Fruit fly (Drosophila melanogaster) whole organism, embryonic: Measurements from ENCODE around the gene ddbt.

Experiments
- BEAF-32 ChIP-seq: fragments of 200-800 bp; sonication (Bioruptor generic); optimal IDR thresholded peaks from 3 replicates; lab custom pipeline; 2017; ENCODE audit warnings: missing biosample characterization, missing genetic modification characterization, mild to moderate bottlenecking, moderate library complexity, missing genetic modification reagents
- Bgb ChIP-seq: fragments of 200-800 bp; sonication (Bioruptor generic); IDR thresholded peaks from 2 replicates; pipeline ENCODE4 v1.3.6; 2022; ENCODE audit warnings: missing biosample characterization, missing genetic modification characterization; ENCODE audit not compliant: partially characterized antibody
- Blimp-1 ChIP-seq: fragments of 200-800 bp; sonication (Bioruptor generic); optimal IDR thresholded peaks from 3 replicates; lab custom pipeline; 2018; ENCODE audit warnings: missing biosample characterization, missing genetic modification characterization, mild to moderate bottlenecking, moderate library complexity, missing genetic modification reagents
- C15 ChIP-seq: fragments of 200-800 bp; sonication (Bioruptor generic); IDR thresholded peaks from 3 replicates; pipeline ENCODE4 v1.3.6; 2022; ENCODE audit warnings: missing biosample characterization, missing genetic modification characterization
- CG10274 ChIP-seq: fragments of 200-800 bp; sonication (Bioruptor generic); optimal IDR thresholded peaks from 3 replicates; lab custom pipeline; 2017; ENCODE audit warnings: missing biosample characterization, mild to moderate bottlenecking, missing genetic modification characterization
- CG11696 ChIP-seq: fragments of 200-800 bp; sonication (Bioruptor generic); IDR thresholded peaks from 2 replicates; pipeline ENCODE4 v1.3.6; 2022; ENCODE audit warnings: missing biosample characterization, missing genetic modification characterization
- CG11723 ChIP-seq: fragments of 200-800 bp; sonication (Bioruptor generic); optimal IDR thresholded peaks from 2 replicates; lab custom pipeline; 2017; ENCODE audit warnings: missing biosample characterization, mild to moderate bottlenecking, missing genetic modification characterization
- CG12391 ChIP-seq: fragments of 200-800 bp; sonication (Bioruptor generic); optimal IDR thresholded peaks from 3 replicates; lab custom pipeline; 2018; ENCODE audit warnings: missing biosample characterization, mild to moderate bottlenecking, missing genetic modification characterization, moderate library complexity
- CG14965 ChIP-seq: fragments of 200-800 bp; sonication (Bioruptor generic); optimal IDR thresholded peaks from 2 replicates; lab custom pipeline; 2016; ENCODE audit warnings: missing biosample characterization, missing genetic modification characterization, borderline replicate concordance
- CG15073 ChIP-seq: fragments of 200-800 bp; sonication (Bioruptor generic); optimal IDR thresholded peaks from 2 replicates; lab custom pipeline; 2016; ENCODE audit warnings: missing biosample characterization, missing genetic modification characterization
- CG15514 ChIP-seq: fragments of 200-800 bp; sonication (Bioruptor generic); optimal IDR thresholded peaks from 3 replicates; lab custom pipeline; 2017; ENCODE audit warnings: missing biosample characterization, missing genetic modification characterization, mild to moderate bottlenecking, moderate library complexity, missing genetic modification reagents
- CG15696 ChIP-seq: fragments of 200-800 bp; sonication (Bioruptor generic); optimal IDR thresholded peaks from 2 replicates; lab custom pipeline; 2019; ENCODE audit warnings: missing biosample characterization, mild to moderate bottlenecking, missing genetic modification characterization, moderate library complexity
- CG17829 ChIP-seq: fragments of 200-800 bp; optimal IDR thresholded peaks from 2 replicates; lab custom pipeline; 2019; ENCODE audit warnings: missing biosample characterization, mild to moderate bottlenecking, missing genetic modification characterization, moderate library complexity
- CG18599 ChIP-seq: fragments of 200-800 bp; sonication (Bioruptor generic); optimal IDR thresholded peaks from 3 replicates; lab custom pipeline; 2017; ENCODE audit warnings: missing biosample characterization, missing genetic modification characterization, mild to moderate bottlenecking, moderate library complexity, missing genetic modification reagents
- CG3065 ChIP-seq: fragments of 200-800 bp; sonication (Bioruptor generic); optimal IDR thresholded peaks from 2 replicates; lab custom pipeline; 2016; ENCODE audit warnings: missing biosample characterization, missing genetic modification characterization
- CG5245 ChIP-seq: fragments of 200-800 bp; sonication (Bioruptor generic); optimal IDR thresholded peaks from 3 replicates; lab custom pipeline; 2016; ENCODE audit warnings: missing biosample characterization, missing genetic modification characterization
- CG6272 ChIP-seq: fragments of 200-800 bp; sonication (Bioruptor generic); IDR thresholded peaks from 2 replicates; pipeline ENCODE4 v1.3.6; 2022; ENCODE audit warnings: missing biosample characterization, missing genetic modification characterization
- CG7963 ChIP-seq: fragments of 200-800 bp; sonication (Bioruptor generic); IDR thresholded peaks from 3 replicates; pipeline ENCODE4 v1.3.6; 2022; ENCODE audit warnings: missing biosample characterization, missing genetic modification characterization; ENCODE audit not compliant: partially characterized antibody
- Chrac-16 ChIP-seq: fragments of 200-800 bp; sonication (Bioruptor generic); optimal IDR thresholded peaks from 3 replicates; lab custom pipeline; 2016; ENCODE audit warnings: missing biosample characterization, missing genetic modification characterization
- CoRest ChIP-seq: fragments of 200-800 bp; sonication (Bioruptor generic); optimal IDR thresholded peaks from 3 replicates; lab custom pipeline; 2018; ENCODE audit warnings: missing biosample characterization, mild to moderate bottlenecking, missing genetic modification characterization, moderate library complexity
- Dbx ChIP-seq: fragments of 200-800 bp; sonication (Bioruptor generic); IDR thresholded peaks from 3 replicates; pipeline ENCODE4 v1.3.6; 2022; ENCODE audit warnings: missing biosample characterization, missing genetic modification characterization
- Dip3 ChIP-seq: fragments of 200-800 bp; sonication (Bioruptor generic); optimal IDR thresholded peaks from 3 replicates; lab custom pipeline; 2016; ENCODE audit warnings: missing biosample characterization, missing genetic modification characterization
- Doc3 ChIP-seq: fragments of 200-800 bp; sonication (Bioruptor generic); IDR thresholded peaks from 3 replicates; pipeline ENCODE4 v1.3.6; 2022; ENCODE audit warnings: missing biosample characterization, missing genetic modification characterization; ENCODE audit not compliant: partially characterized antibody
- Fer3 ChIP-seq: fragments of 200-800 bp; sonication (Bioruptor generic); optimal IDR thresholded peaks from 2 replicates; lab custom pipeline; 2018; ENCODE audit warnings: missing biosample characterization, mild to moderate bottlenecking, missing genetic modification characterization, moderate library complexity
- GATAe ChIP-seq: fragments of 200-800 bp; sonication (Bioruptor generic); conservative IDR thresholded peaks from 2 replicates; pipeline ENCODE4 v1.3.6; 2022; ENCODE audit warnings: missing biosample characterization, missing genetic modification characterization
- HLH3B ChIP-seq: fragments of 200-800 bp; sonication (Bioruptor generic); IDR thresholded peaks from 2 replicates; pipeline ENCODE4 v1.3.6; 2022; ENCODE audit warnings: missing biosample characterization, missing genetic modification characterization
- HLH54F ChIP-seq: fragments of 200-800 bp; sonication (Bioruptor generic); optimal IDR thresholded peaks from 3 replicates; lab custom pipeline; 2016; ENCODE audit warnings: missing biosample characterization, missing genetic modification characterization
- Hr51 ChIP-seq, 2 experiments: fragments of 200-800 bp; sonication (Bioruptor generic); optimal IDR thresholded peaks; 2 replicates in 1 of 2; 3 replicates in 1 of 2; lab custom pipeline; 2016 to 2018; ENCODE audit warnings: missing biosample characterization in 2 of 2, missing genetic modification characterization in 2 of 2, mild to moderate bottlenecking in 1 of 2, moderate library complexity in 1 of 2
- Jarid2 ChIP-seq: fragments of 200-800 bp; sonication (Bioruptor generic); optimal IDR thresholded peaks from 3 replicates; lab custom pipeline; 2017; ENCODE audit warnings: mild to moderate bottlenecking, missing biosample characterization, missing genetic modification reagents, missing genetic modification characterization
- Rfx ChIP-seq: fragments of 200-800 bp; sonication (Bioruptor generic); IDR thresholded peaks from 2 replicates; pipeline ENCODE4 v1.3.6; 2022; ENCODE audit warnings: missing biosample characterization, missing genetic modification characterization
- Sry-β ChIP-seq: fragments of 200-800 bp; sonication (Bioruptor generic); optimal IDR thresholded peaks from 2 replicates; lab custom pipeline; 2018; ENCODE audit warnings: missing biosample characterization, mild to moderate bottlenecking, missing genetic modification characterization, moderate library complexity
- ase ChIP-seq: fragments of 200-800 bp; sonication (Bioruptor generic); IDR thresholded peaks from 3 replicates; pipeline ENCODE4 v1.3.6; 2022; ENCODE audit warnings: missing biosample characterization, missing genetic modification characterization
- ash1 ChIP-seq: fragments of 200-800 bp; sonication (Bioruptor generic); optimal IDR thresholded peaks from 2 replicates; lab custom pipeline; 2018; ENCODE audit warnings: missing biosample characterization, mild to moderate bottlenecking, missing genetic modification characterization
- ato ChIP-seq: fragments of 200-800 bp; sonication (Bioruptor generic); IDR thresholded peaks from 2 replicates; pipeline ENCODE4 v1.3.6; 2022; ENCODE audit warnings: missing biosample characterization, missing genetic modification characterization; ENCODE audit not compliant: partially characterized antibody
- bcd ChIP-seq: fragments of 200-800 bp; sonication (Bioruptor generic); optimal IDR thresholded peaks from 2 replicates; lab custom pipeline; 2017; ENCODE audit warnings: missing biosample characterization, mild to moderate bottlenecking, missing genetic modification characterization
- br ChIP-seq: fragments of >200 bp; optimal IDR thresholded peaks from 2 replicates; lab custom pipeline; 2017
- crp ChIP-seq, 2 experiments: fragments of 200-800 bp; sonication (Bioruptor generic); optimal IDR thresholded peaks; 2 replicates in 1 of 2; 3 replicates in 1 of 2; lab custom pipeline; 2017; ENCODE audit warnings: missing biosample characterization in 2 of 2, missing genetic modification characterization in 2 of 2, mild to moderate bottlenecking in 1 of 2, moderate library complexity in 1 of 2
- cwo ChIP-seq: fragments of 200-800 bp; sonication (Bioruptor generic); optimal IDR thresholded peaks from 3 replicates; lab custom pipeline; 2017; ENCODE audit warnings: missing biosample characterization, missing genetic modification characterization, mild to moderate bottlenecking, moderate library complexity, missing genetic modification reagents
- dysf ChIP-seq: fragments of 200-800 bp; sonication (Bioruptor generic); IDR thresholded peaks from 3 replicates; pipeline ENCODE4 v1.3.6; 2022; ENCODE audit warnings: missing biosample characterization, missing genetic modification characterization
- emc ChIP-seq: fragments of 200-800 bp; sonication (Bioruptor generic); optimal IDR thresholded peaks from 2 replicates; lab custom pipeline; 2016; ENCODE audit warnings: missing biosample characterization, missing genetic modification characterization
- kay ChIP-seq: fragments of 200-800 bp; sonication (Bioruptor generic); optimal IDR thresholded peaks from 2 replicates; lab custom pipeline; 2016; ENCODE audit warnings: missing biosample characterization, missing genetic modification characterization
- knrl ChIP-seq: fragments of 200-800 bp; sonication (Bioruptor generic); IDR thresholded peaks from 3 replicates; pipeline ENCODE4 v1.3.6; 2022; ENCODE audit warnings: missing biosample characterization, missing genetic modification characterization; ENCODE audit not compliant: partially characterized antibody
- mam ChIP-seq: fragments of 200-800 bp; sonication (Bioruptor generic); optimal IDR thresholded peaks from 3 replicates; lab custom pipeline; 2016; ENCODE audit warnings: missing biosample characterization, missing genetic modification characterization
- nerfin-2 ChIP-seq: fragments of 200-800 bp; sonication (Bioruptor generic); IDR thresholded peaks from 2 replicates; pipeline ENCODE4 v1.3.6; 2022; ENCODE audit warnings: missing biosample characterization, missing genetic modification characterization; ENCODE audit not compliant: partially characterized antibody
- pros ChIP-seq: fragments of 200-800 bp; sonication (Bioruptor generic); optimal IDR thresholded peaks from 3 replicates; lab custom pipeline; 2019; ENCODE audit warnings: missing biosample characterization, mild to moderate bottlenecking, missing genetic modification characterization, moderate library complexity
- sens ChIP-seq: fragments of 200-800 bp; sonication (Bioruptor generic); peaks from one replicate; lab custom pipeline; 2016; ENCODE audit warnings: missing biosample characterization, missing genetic modification characterization
- sna ChIP-seq: fragments of 200-800 bp; sonication (Bioruptor generic); IDR thresholded peaks from 2 replicates; pipeline ENCODE4 v1.3.6; 2022; ENCODE audit warnings: missing biosample characterization, missing genetic modification characterization; ENCODE audit not compliant: partially characterized antibody
- vnd ChIP-seq: fragments of 200-800 bp; sonication (Bioruptor generic); IDR thresholded peaks from 3 replicates; pipeline ENCODE4 v1.3.6; 2022; ENCODE audit warnings: missing biosample characterization, missing genetic modification characterization; ENCODE audit not compliant: partially characterized antibody

Gene ddbt

dm6 chr3L:270760-271500 lies 46.0 kb upstream of the ddbt start, which contains the start of gene miple2 (continued):
- TF ChIP-seq nerfin-2 (GFP tag; lab: Robert Waterston, UW) (no peak), CG5245 (GFP tag; lab: Kevin White, UChicago) (no peak), br (no peak), Rfx (GFP tag; lab: Robert Waterston, UW) (no peak), GATAe (no peak; the same call in 1 of the 2 replicates), mam (GFP tag; lab: Kevin White, UChicago) (peak; percentile 14), CoRest (peak; percentile 43), CG14965 (GFP tag; lab: Kevin White, UChicago) (peak; percentile 10), HLH54F (GFP tag; lab: Kevin White, UChicago) (peak; percentile 49), pros (GFP tag; lab: Kevin White, UChicago) (peak; percentile 76), CG15696 (tag; lab: Kevin White, UChicago) (peak; percentile 65), Jarid2 (GFP tag; lab: Kevin White, UChicago) (no peak), emc (no peak), CG11723 (GFP tag; lab: Kevin White, UChicago) (no peak), Dbx (GFP tag; lab: Robert Waterston, UW) (no peak), CG18599 (peak; percentile 64), knrl (GFP tag; lab: Robert Waterston, UW) (no peak), ato (no peak), Blimp-1 (GFP tag; lab: Kevin White, UChicago) (no peak), C15 (GFP tag; lab: Robert Waterston, UW) (no peak), CG3065 (GFP tag; lab: Kevin White, UChicago) (no peak), CG12391 (tag; lab: Kevin White, UChicago) (peak; percentile 46), Bgb (GFP tag; lab: Robert Waterston, UW) (no peak), crp (GFP tag; optimal IDR thresholded peaks at IDR 0.05; lab: Kevin White, UChicago) (no peak), CG11696 (no peak), CG17829 (tag; lab: Kevin White, UChicago) (peak; percentile 38), kay (GFP tag; lab: Kevin White, UChicago) (peak; percentile 28), Sry-β (GFP tag; lab: Kevin White, UChicago) (peak; percentile 44), CG10274 (GFP tag; lab: Kevin White, UChicago) (peak; percentile 23), Dip3 (GFP tag; lab: Kevin White, UChicago) (no peak), dysf (GFP tag; lab: Robert Waterston, UW) (no peak), Chrac-16 (GFP tag; lab: Kevin White, UChicago) (no peak), CG15073 (GFP tag; lab: Kevin White, UChicago) (no peak), HLH3B (GFP tag; lab: Robert Waterston, UW) (no peak), Fer3 (tag; lab: Kevin White, UChicago) (peak; percentile 15), BEAF-32 (no peak), CG6272 (GFP tag; lab: Robert Waterston, UW) (no peak), sens (GFP tag; lab: Kevin White, UChicago) (peak; percentile 84), vnd (no peak), ase (GFP tag; lab: Robert Waterston, UW) (no peak), ash1 (GFP tag; lab: Kevin White, UChicago) (no peak), CG7963 (no peak), cwo (GFP tag; lab: Kevin White, UChicago) (peak; percentile 32), CG15514 (GFP tag; lab: Kevin White, UChicago) (no peak), bcd (GFP tag; lab: Kevin White, UChicago) (no peak), sna (GFP tag; lab: Robert Waterston, UW) (no peak), Hr51 (GFP tag; optimal IDR thresholded peaks at IDR 0.05; lab: Kevin White, UChicago) (peak; percentile 11 to 62), Doc3 (no peak)
